Worm (Caenorhabditis elegans): ENCODE data around the gene tag-290.

The tag-290 gene

DNA sequence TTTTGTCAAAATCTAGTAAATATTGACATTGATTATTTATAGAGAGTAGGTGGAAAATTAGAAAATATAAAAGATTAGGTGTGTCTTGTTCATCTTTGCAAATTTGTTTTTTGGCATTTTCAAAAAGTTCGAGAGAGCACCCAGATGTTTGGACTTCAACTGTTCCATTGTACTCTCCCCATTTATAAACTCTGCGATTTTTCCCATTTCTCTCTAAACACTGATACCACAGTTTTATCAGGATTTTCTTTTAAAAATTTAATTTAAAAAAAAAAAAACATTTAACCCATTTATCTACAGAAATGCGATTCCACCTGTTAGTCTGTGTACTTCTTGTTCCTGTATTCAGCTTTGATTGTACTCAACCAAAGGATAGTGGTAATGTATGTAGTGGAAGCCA lies at the start of gene tag-290:
TSS of gene tag-290 (plus strand) at position 301 of the 400 bp plus-strand sequence.
- TF ChIP-seq hmbx-1 (tag; optimal IDR thresholded peaks at IDR 0.05) = no peak
- no peak for TF ChIP-seq sea-1 (GFP tag; conservative IDR thresholded peaks at IDR 0.05)
- TF ChIP-seq tbx-11 (GFP tag; IDR thresholded peaks at IDR 0.05) = no peak
- TF ChIP-seq tbx-37 (GFP tag; conservative IDR thresholded peaks at IDR 0.05) = no peak
- TF ChIP-seq ceh-13 (GFP tag; optimal IDR thresholded peaks at IDR 0.05) = no peak
- TF ChIP-seq B0310.2 (tag; optimal IDR thresholded peaks at IDR 0.05) = no peak
- TF ChIP-seq ama-1 (optimal IDR thresholded peaks at IDR 0.05) = no peak
- TF ChIP-seq F13C5.2 (tag; optimal IDR thresholded peaks at IDR 0.05) = no peak
- TF ChIP-seq hmg-4 (GFP tag; optimal IDR thresholded peaks at IDR 0.05) = no peak

DNA sequence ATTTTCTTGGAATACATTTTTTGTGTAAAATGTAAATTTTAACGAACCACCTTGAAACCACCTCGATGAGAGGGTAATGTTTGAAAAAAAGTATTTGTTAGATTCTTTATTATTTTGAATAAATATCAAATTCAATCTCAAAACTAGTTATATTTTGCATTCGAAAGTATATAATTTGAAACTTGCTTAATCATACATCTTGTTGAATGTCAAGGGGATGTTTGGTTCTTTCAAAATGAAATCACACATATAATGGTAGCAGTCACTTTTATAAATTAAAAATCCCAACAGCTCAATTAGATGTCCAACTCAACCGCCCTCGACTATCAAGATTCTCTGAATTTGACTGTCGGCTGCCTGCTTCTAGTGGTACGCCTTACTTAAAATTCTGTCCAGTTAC lies 48.5 kb upstream of the tag-290 start, which contains the start of gene srx-87:
TSS of gene srx-87 (plus strand) at position 301 of the 400 bp plus-strand sequence.
- TF ChIP-seq F13C5.2 (tag; optimal IDR thresholded peaks at IDR 0.05) = no peak
- TF ChIP-seq ets-7 (tag; optimal IDR thresholded peaks at IDR 0.05) = no peak
- TF ChIP-seq ceh-36 (tag; optimal IDR thresholded peaks at IDR 0.05) = no peak
- no peak for TF ChIP-seq hmbx-1 (tag; optimal IDR thresholded peaks at IDR 0.05)
- TF ChIP-seq ama-1 (optimal IDR thresholded peaks at IDR 0.05) = no peak
- no peak for TF ChIP-seq hnd-1 (tag; optimal IDR thresholded peaks at IDR 0.05)
- no peak for TF ChIP-seq tra-4 (tag; optimal IDR thresholded peaks at IDR 0.05)
- TF ChIP-seq sea-1 (GFP tag; conservative IDR thresholded peaks at IDR 0.05) = no peak
- no peak for TF ChIP-seq flt-1 (GFP tag; IDR thresholded peaks at IDR 0.05)
- TF ChIP-seq scrt-1 (GFP tag; IDR thresholded peaks at IDR 0.05) = no peak
- TF ChIP-seq tbx-11 (GFP tag; IDR thresholded peaks at IDR 0.05) = no peak
- no peak for TF ChIP-seq ceh-13 (GFP tag; optimal IDR thresholded peaks at IDR 0.05)
- TF ChIP-seq B0310.2 (tag; optimal IDR thresholded peaks at IDR 0.05) = no peak

DNA sequence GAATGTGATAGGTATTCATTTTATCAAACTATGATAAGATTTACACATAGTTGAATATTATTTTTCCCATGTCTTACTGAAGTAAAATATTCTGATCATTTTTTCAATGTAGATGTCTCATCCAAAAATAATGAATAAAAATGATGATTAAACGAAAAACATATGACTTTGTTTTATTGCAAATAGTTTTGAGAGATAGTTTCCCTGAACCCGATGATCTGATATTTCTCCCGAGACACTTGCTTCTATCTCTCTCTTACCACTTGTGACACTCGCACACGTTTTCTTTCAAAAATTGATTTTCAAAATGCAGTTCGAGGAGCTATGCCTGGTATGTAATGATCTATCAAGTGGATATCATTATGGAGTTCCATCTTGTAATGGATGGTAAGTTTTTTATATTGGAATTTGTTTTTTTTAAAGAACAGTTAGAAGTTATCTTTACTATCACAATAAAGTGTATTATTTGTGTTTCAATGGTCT lies 42.9 kb upstream of the tag-290 start, which contains the start of the genes nhr-101 and pms-2:
TSS of gene nhr-101 (plus strand) at position 308 of the 483 bp plus-strand sequence.
TSS of gene pms-2 (minus strand) at position 433 of the 483 bp plus-strand sequence.
- TF ChIP-seq F13C5.2 (tag; optimal IDR thresholded peaks at IDR 0.05) = no peak

DNA sequence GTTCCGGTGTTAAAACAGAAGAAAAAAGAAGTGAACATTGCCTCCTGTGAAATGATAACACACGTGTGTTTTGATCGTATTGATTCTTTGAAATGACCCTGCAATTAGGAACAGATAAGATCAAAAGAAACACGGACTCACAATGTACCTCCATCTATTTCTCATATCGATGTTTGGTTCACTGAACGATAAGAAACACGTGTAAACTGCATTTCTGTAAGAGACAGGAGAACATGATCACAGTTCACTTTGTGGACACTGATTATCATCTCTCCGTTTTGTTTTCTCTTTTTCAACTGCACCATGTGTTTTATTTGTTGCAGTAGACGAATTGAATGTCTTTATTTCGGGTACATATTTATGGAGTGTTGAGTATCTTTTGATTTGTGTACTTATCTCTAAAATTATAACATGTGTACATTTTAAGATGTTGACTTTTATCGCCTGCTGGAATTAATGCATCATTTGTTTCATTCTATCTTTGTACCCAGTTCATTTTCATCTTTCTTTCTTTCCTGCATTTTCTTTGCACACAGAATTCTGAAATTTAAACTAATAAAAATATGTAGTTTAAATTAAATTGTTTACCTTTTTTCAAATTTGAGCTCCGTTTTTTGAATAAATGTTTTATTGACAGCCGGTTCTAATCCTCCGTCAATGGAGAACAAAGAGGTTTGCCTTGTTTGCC lies 40.2 kb upstream of the tag-290 start, which contains the start of the genes H12C20.7 and nhr-68:
TSS of gene H12C20.7 (minus strand) at position 188 of the 688 bp plus-strand sequence.
TSS of gene nhr-68 (plus strand) at position 638 of the 688 bp plus-strand sequence.
- TF ChIP-seq flt-1 (GFP tag; IDR thresholded peaks at IDR 0.05) (no peak), hmg-4 (GFP tag; optimal IDR thresholded peaks at IDR 0.05) (no peak), F13C5.2 (tag; optimal IDR thresholded peaks at IDR 0.05) (no peak), hnd-1 (tag; optimal IDR thresholded peaks at IDR 0.05) (no peak)

ce11 chrV:11574563-11574962 lies 38.5 kb upstream of the tag-290 start:
- TF ChIP-seq aly-1 (tag; optimal IDR thresholded peaks at IDR 0.05) (no peak), pes-1 (GFP tag; IDR thresholded peaks at IDR 0.05) (no peak), B0310.2 (tag; optimal IDR thresholded peaks at IDR 0.05) (no peak), tbx-11 (GFP tag; IDR thresholded peaks at IDR 0.05) (no peak), tbx-37 (GFP tag; conservative IDR thresholded peaks at IDR 0.05) (no peak), flt-1 (GFP tag; IDR thresholded peaks at IDR 0.05) (no peak), sea-1 (GFP tag; conservative IDR thresholded peaks at IDR 0.05) (no peak), hnd-1 (tag; optimal IDR thresholded peaks at IDR 0.05) (no peak), scrt-1 (GFP tag; IDR thresholded peaks at IDR 0.05) (no peak), ceh-36 (tag; optimal IDR thresholded peaks at IDR 0.05) (no peak)

ce11 chrV:11580826-11581225 lies 32.3 kb upstream of the tag-290 start, which contains the start of gene srx-90:
Gene srx-90, plus strand, starts transcription at chrV:11581126.
- TF ChIP-seq tbx-37 (GFP tag; conservative IDR thresholded peaks at IDR 0.05) = no peak
- TF ChIP-seq tra-4 (tag; optimal IDR thresholded peaks at IDR 0.05) = no peak
- TF ChIP-seq ceh-13 (GFP tag; optimal IDR thresholded peaks at IDR 0.05) = no peak
- no peak for TF ChIP-seq aly-1 (tag; optimal IDR thresholded peaks at IDR 0.05)
- TF ChIP-seq ets-7 (tag; optimal IDR thresholded peaks at IDR 0.05) = no peak
- no peak for TF ChIP-seq B0310.2 (tag; optimal IDR thresholded peaks at IDR 0.05)
- TF ChIP-seq tbx-11 (GFP tag; IDR thresholded peaks at IDR 0.05) = no peak
- TF ChIP-seq ceh-36 (tag; optimal IDR thresholded peaks at IDR 0.05) = no peak
- TF ChIP-seq F13C5.2 (tag; optimal IDR thresholded peaks at IDR 0.05) = no peak
- no peak for TF ChIP-seq ama-1 (optimal IDR thresholded peaks at IDR 0.05)
- TF ChIP-seq hmbx-1 (tag; optimal IDR thresholded peaks at IDR 0.05) = no peak
- no peak for TF ChIP-seq flt-1 (GFP tag; IDR thresholded peaks at IDR 0.05)
- no peak for TF ChIP-seq sea-1 (GFP tag; conservative IDR thresholded peaks at IDR 0.05)
- TF ChIP-seq hmg-4 (GFP tag; optimal IDR thresholded peaks at IDR 0.05) = no peak
- TF ChIP-seq hnd-1 (tag; optimal IDR thresholded peaks at IDR 0.05) = no peak
- no peak for TF ChIP-seq scrt-1 (GFP tag; IDR thresholded peaks at IDR 0.05)
- TF ChIP-seq pes-1 (GFP tag; IDR thresholded peaks at IDR 0.05) = no peak

DNA sequence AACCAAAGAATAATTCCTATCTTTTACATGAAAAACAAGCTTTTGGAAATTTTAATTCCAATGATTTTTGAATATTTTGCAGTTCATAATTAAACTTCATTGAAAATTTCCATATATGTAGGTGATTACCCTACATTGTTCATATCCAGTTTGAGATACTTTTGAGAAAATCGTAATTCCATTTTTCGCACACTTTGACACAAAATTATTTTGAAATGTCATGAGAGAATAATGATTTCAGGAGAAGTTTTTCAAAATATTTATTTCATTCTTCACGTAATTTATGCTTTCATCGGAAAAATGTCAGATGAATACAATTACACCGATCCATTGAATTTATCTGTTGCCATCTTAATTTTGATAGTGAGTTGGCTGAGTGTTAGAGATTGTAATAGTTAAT lies 29.9 kb upstream of the tag-290 start, which contains the start of gene srx-88:
TSS of gene srx-88 (plus strand) at position 301 of the 400 bp plus-strand sequence.
- TF ChIP-seq ceh-36 (tag; optimal IDR thresholded peaks at IDR 0.05) = no peak
- TF ChIP-seq pes-1 (GFP tag; IDR thresholded peaks at IDR 0.05) = no peak
- no peak for TF ChIP-seq hnd-1 (tag; optimal IDR thresholded peaks at IDR 0.05)
- no peak for TF ChIP-seq F13C5.2 (tag; optimal IDR thresholded peaks at IDR 0.05)
- no peak for TF ChIP-seq hmbx-1 (tag; optimal IDR thresholded peaks at IDR 0.05)
- TF ChIP-seq sea-1 (GFP tag; conservative IDR thresholded peaks at IDR 0.05) = no peak
- no peak for TF ChIP-seq scrt-1 (GFP tag; IDR thresholded peaks at IDR 0.05)
- TF ChIP-seq ets-7 (tag; optimal IDR thresholded peaks at IDR 0.05) = no peak
- no peak for TF ChIP-seq ama-1 (optimal IDR thresholded peaks at IDR 0.05)
- TF ChIP-seq flt-1 (GFP tag; IDR thresholded peaks at IDR 0.05) = no peak
- no peak for TF ChIP-seq ceh-13 (GFP tag; optimal IDR thresholded peaks at IDR 0.05)
- TF ChIP-seq tbx-37 (GFP tag; conservative IDR thresholded peaks at IDR 0.05) = no peak
- TF ChIP-seq tra-4 (tag; optimal IDR thresholded peaks at IDR 0.05) = no peak

Measured in whole organism, early embryonic.